Worm (Caenorhabditis elegans) whole organism, mixed stage, embryonic: ENCODE measurements around the gene cap-1.

Source experiments
- blmp-1 ChIP-seq: fragments of 150-350 bp; optimal IDR thresholded peaks from 2 replicates; lab custom pipeline; 2014; ENCODE audit warnings: missing biosample characterization, missing genetic modification characterization
- ceh-43 ChIP-seq: fragments of 200-800 bp; sonication (Bioruptor generic); optimal IDR thresholded peaks from 2 replicates; lab custom pipeline; 2018; ENCODE audit warnings: mild to moderate bottlenecking, missing genetic modification characterization, moderate library complexity, missing compliant biosample characterization
- ces-1 ChIP-seq: fragments of 150-350 bp; optimal IDR thresholded peaks from 2 replicates; lab custom pipeline; 2014; ENCODE audit warnings: missing biosample characterization, missing genetic modification reagents, missing genetic modification characterization
- lin-13 ChIP-seq: fragments of 150-350 bp; optimal IDR thresholded peaks from 2 replicates; lab custom pipeline; 2014; ENCODE audit warnings: missing biosample characterization, missing genetic modification characterization
- mep-1 ChIP-seq: fragments of 150-350 bp; optimal IDR thresholded peaks from 2 replicates; lab custom pipeline; 2017; ENCODE audit warnings: missing biosample characterization, missing genetic modification reagents, missing genetic modification characterization, inconsistent platforms
- nhr-2 ChIP-seq: fragments of 150-350 bp; optimal IDR thresholded peaks from 2 replicates; lab custom pipeline; 2014; ENCODE audit warnings: missing biosample characterization, missing genetic modification characterization
- nhr-76 ChIP-seq: sonication (generic microtip); optimal IDR thresholded peaks from 2 replicates; lab custom pipeline; 2017; ENCODE audit warnings: missing biosample characterization, missing genetic modification characterization
- pha-4 ChIP-seq: fragments of 150-350 bp; optimal IDR thresholded peaks from 2 replicates; lab custom pipeline; 2018; ENCODE audit warnings: missing biosample characterization, missing genetic modification reagents, missing genetic modification characterization
- snpc-4 ChIP-seq: fragments of 150-350 bp; optimal IDR thresholded peaks from 2 replicates; lab custom pipeline; 2014; ENCODE audit warnings: missing biosample characterization, missing genetic modification characterization
- sptf-1 ChIP-seq: sonication (generic microtip); optimal IDR thresholded peaks from 2 replicates; lab custom pipeline; 2017; ENCODE audit warnings: mild to moderate bottlenecking, missing genetic modification characterization, moderate library complexity, missing compliant biosample characterization
- unc-120 ChIP-seq: sonication (generic microtip); optimal IDR thresholded peaks from 2 replicates; lab custom pipeline; 2017; ENCODE audit warnings: missing genetic modification characterization, missing compliant biosample characterization; ENCODE audit not compliant: poor library complexity, severe bottlenecking
- unc-39 ChIP-seq: fragments of 150-350 bp; optimal IDR thresholded peaks from 2 replicates; lab custom pipeline; 2014; ENCODE audit warnings: missing biosample characterization, missing genetic modification characterization
- unc-62 ChIP-seq: fragments of 150-350 bp; optimal IDR thresholded peaks from 2 replicates; lab custom pipeline; 2014; ENCODE audit warnings: missing biosample characterization, missing genetic modification reagents, missing genetic modification characterization
- zip-8 ChIP-seq: fragments of 150-350 bp; optimal IDR thresholded peaks from 2 replicates; lab custom pipeline; 2014; ENCODE audit warnings: missing biosample characterization, missing genetic modification characterization

ce11 chrIV:7230198-7230597, at the start of gene cap-1:
- TF ChIP-seq sptf-1 (tag; lab: Kevin White, UChicago) (peak; percentile 13), unc-62 (GFP tag; lab: Kevin White, UChicago) (no peak), blmp-1 (tag; lab: Kevin White, UChicago) (no peak), unc-120 (no peak), unc-39 (tag; lab: Kevin White, UChicago) (no peak), nhr-76 (no peak), mep-1 (tag; lab: Kevin White, UChicago) (peak; percentile 78), ceh-43 (GFP tag; lab: Kevin White, UChicago) (no peak), nhr-2 (tag; lab: Kevin White, UChicago) (no peak), pha-4 (tag; lab: Kevin White, UChicago) (peak; percentile 36), ces-1 (peak; percentile 70), lin-13 (tag; lab: Kevin White, UChicago) (peak; percentile 54), zip-8 (tag; lab: Kevin White, UChicago) (no peak), snpc-4 (tag; lab: Kevin White, UChicago) (no peak)
